Worm (Caenorhabditis elegans) whole organism, L2 larva: ENCODE results near the gene tmed-4.

ENCODE experiments used
- nhr-11 ChIP-seq: fragments of 150-350 bp; optimal IDR thresholded peaks from 2 replicates; lab custom pipeline; 2014; ENCODE audit warnings: missing biosample characterization, missing genetic modification characterization
- nhr-77 ChIP-seq: fragments of 150-350 bp; optimal IDR thresholded peaks from 2 replicates; lab custom pipeline; 2014; ENCODE audit warnings: missing biosample characterization, missing genetic modification characterization
- snpc-4 ChIP-seq: fragments of 150-350 bp; optimal IDR thresholded peaks from 2 replicates; lab custom pipeline; 2014; ENCODE audit warnings: missing biosample characterization, missing genetic modification characterization

DNA sequence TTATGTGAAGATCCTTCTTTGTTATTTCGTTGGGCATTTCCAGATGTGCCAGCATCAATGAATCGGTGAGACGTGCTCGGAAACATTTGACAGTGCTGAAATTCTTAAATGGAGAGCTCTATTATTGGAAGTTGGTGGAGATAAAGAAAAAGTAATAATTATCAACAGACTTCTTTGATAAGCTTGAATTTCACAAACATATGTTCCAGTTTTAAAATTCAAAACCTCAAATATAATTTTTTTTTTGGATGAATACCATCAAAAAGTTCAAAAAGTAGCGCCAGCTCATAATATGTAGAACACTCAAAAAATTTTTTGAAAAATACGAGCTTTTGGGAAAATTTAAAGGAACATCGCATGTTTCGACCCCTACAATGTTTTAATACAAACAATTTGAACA, 45.2 kb upstream of the tmed-4 start, which contains the start of gene Y60A3A.25:
- TF ChIP-seq nhr-77 (tag; lab: Kevin White, UChicago) (no peak), nhr-11 (tag; lab: Kevin White, UChicago) (no peak), snpc-4 (no peak)
